Fruit fly (Drosophila melanogaster): ENCODE measurements around the gene Sap-r.

- TF ChIP-seq CG10565 (GFP tag; optimal IDR thresholded peaks at IDR 0.05) (no peak), ranshi (GFP tag; IDR thresholded peaks at IDR 0.05) (no peak), hkb (optimal IDR thresholded peaks at IDR 0.05) (no peak), hkb (GFP tag; IDR thresholded peaks at IDR 0.05) (no peak), Neu2 (GFP tag; optimal IDR thresholded peaks at IDR 0.05; ENCODE audit: borderline replicate concordance) (no peak), CG9609 (GFP tag; optimal IDR thresholded peaks at IDR 0.05) (no peak), GATAe (GFP tag; conservative IDR thresholded peaks at IDR 0.05) (no peak), shn (GFP tag; optimal IDR thresholded peaks at IDR 0.05) (no peak), lilli (GFP tag; optimal IDR thresholded peaks at IDR 0.05) (no peak), pan (optimal IDR thresholded peaks at IDR 0.05) (no peak), pan (GFP tag; optimal IDR thresholded peaks at IDR 0.05 in 1 of 2, IDR thresholded peaks at IDR 0.05 in 1 of 2) (no peak), CG15696 (tag; optimal IDR thresholded peaks at IDR 0.05) (no peak), Abd-B (GFP tag; optimal IDR thresholded peaks at IDR 0.05) (no peak)
Observed at dm6 chr3R:30859901-30860560, 28.8 kb downstream of the Sap-r start.
